Worm (Caenorhabditis elegans) whole organism, mixed stage, embryonic: ENCODE measurements around the gene rnf-5.

Experiments used
- ceh-39 ChIP-seq: fragments of 150-350 bp; optimal IDR thresholded peaks from 2 replicates; lab custom pipeline; 2014; ENCODE audit warnings: missing biosample characterization, missing genetic modification characterization
- drap-1 ChIP-seq: fragments of 200-800 bp; sonication (Bioruptor generic); optimal IDR thresholded peaks from 3 replicates; lab custom pipeline; 2018; ENCODE audit warnings: mild to moderate bottlenecking, missing genetic modification characterization, missing compliant biosample characterization
- elt-3 ChIP-seq: fragments of 150-350 bp; optimal IDR thresholded peaks from 2 replicates; lab custom pipeline; 2014; ENCODE audit warnings: missing biosample characterization, missing genetic modification characterization
- flh-1 ChIP-seq: fragments of 200-800 bp; sonication (Bioruptor generic); optimal IDR thresholded peaks from 2 replicates; lab custom pipeline; 2018; ENCODE audit warnings: mild to moderate bottlenecking, missing genetic modification characterization, moderate library complexity, missing compliant biosample characterization
- ham-2 ChIP-seq: fragments of 200-800 bp; sonication (Bioruptor generic); optimal IDR thresholded peaks from 2 replicates; lab custom pipeline; 2018; ENCODE audit warnings: mild to moderate bottlenecking, missing genetic modification characterization, missing compliant biosample characterization
- lin-13 ChIP-seq: fragments of 150-350 bp; optimal IDR thresholded peaks from 2 replicates; lab custom pipeline; 2014; ENCODE audit warnings: missing biosample characterization, missing genetic modification characterization
- lsy-2 ChIP-seq: fragments of 150-350 bp; optimal IDR thresholded peaks from 2 replicates; lab custom pipeline; 2014; ENCODE audit warnings: missing biosample characterization, missing genetic modification characterization
- nhr-12 ChIP-seq: fragments of 150-350 bp; optimal IDR thresholded peaks from 2 replicates; lab custom pipeline; 2014; ENCODE audit warnings: missing biosample characterization, missing genetic modification characterization
- pha-4 ChIP-seq: fragments of 150-350 bp; optimal IDR thresholded peaks from 2 replicates; lab custom pipeline; 2018; ENCODE audit warnings: missing biosample characterization, missing genetic modification reagents, missing genetic modification characterization
- snpc-4 ChIP-seq: fragments of 150-350 bp; optimal IDR thresholded peaks from 2 replicates; lab custom pipeline; 2014; ENCODE audit warnings: missing biosample characterization, missing genetic modification characterization
- unc-120 ChIP-seq: sonication (generic microtip); optimal IDR thresholded peaks from 2 replicates; lab custom pipeline; 2017; ENCODE audit warnings: missing genetic modification characterization, missing compliant biosample characterization; ENCODE audit not compliant: poor library complexity, severe bottlenecking
- unc-39 ChIP-seq: fragments of 150-350 bp; optimal IDR thresholded peaks from 2 replicates; lab custom pipeline; 2014; ENCODE audit warnings: missing biosample characterization, missing genetic modification characterization
- unc-62 ChIP-seq: fragments of 150-350 bp; optimal IDR thresholded peaks from 2 replicates; lab custom pipeline; 2014; ENCODE audit warnings: missing biosample characterization, missing genetic modification reagents, missing genetic modification characterization
- ztf-11 ChIP-seq: fragments of 150-350 bp; optimal IDR thresholded peaks from 2 replicates; lab custom pipeline; 2014; ENCODE audit warnings: missing biosample characterization, missing genetic modification characterization

- TF ChIP-seq flh-1 (GFP tag; lab: Kevin White, UChicago): no peak
- TF ChIP-seq lsy-2 (tag; lab: Kevin White, UChicago): peak; percentile 97
- no peak for TF ChIP-seq unc-120 (tag; lab: Kevin White, UChicago)
- no peak for TF ChIP-seq snpc-4 (tag; lab: Kevin White, UChicago)
- TF ChIP-seq elt-3: no peak
- no peak for TF ChIP-seq lin-13
- no peak for TF ChIP-seq unc-39 (tag; lab: Kevin White, UChicago)
- no peak for TF ChIP-seq nhr-12 (tag; lab: Kevin White, UChicago)
- peak; percentile 3 for TF ChIP-seq drap-1 (GFP tag; lab: Kevin White, UChicago)
- peak; percentile 25 for TF ChIP-seq ceh-39 (tag; lab: Kevin White, UChicago)
- TF ChIP-seq pha-4: no peak
- TF ChIP-seq unc-62 (GFP tag; lab: Kevin White, UChicago): no peak
- TF ChIP-seq ham-2: no peak
- TF ChIP-seq ztf-11 (tag; lab: Kevin White, UChicago): no peak
These were observed 15.7 kb downstream of the rnf-5 start for ce11 chrIII:4150919-4151318.
